Fruit fly (Drosophila melanogaster) whole organism, embryonic: Measurements from ENCODE around the gene alpha-Man-Ic.

Experiments
- Asciz ChIP-seq: fragments of 200-800 bp; sonication (Bioruptor generic); optimal IDR thresholded peaks from 2 replicates; lab custom pipeline; 2017; ENCODE audit warnings: missing biosample characterization, mild to moderate bottlenecking, missing genetic modification characterization, missing genetic modification reagents
- C15 ChIP-seq: fragments of 200-800 bp; sonication (Bioruptor generic); IDR thresholded peaks from 3 replicates; pipeline ENCODE4 v1.3.6; 2022; ENCODE audit warnings: missing biosample characterization, missing genetic modification characterization
- CG1024 ChIP-seq: fragments of 200-800 bp; sonication (Bioruptor generic); IDR thresholded peaks from 2 replicates; pipeline ENCODE4 v1.3.6; 2022; ENCODE audit warnings: missing biosample characterization, missing genetic modification characterization
- CG1233 ChIP-seq: fragments of 200-800 bp; sonication (Bioruptor generic); optimal IDR thresholded peaks from 4 replicates; lab custom pipeline; 2018; ENCODE audit warnings: missing biosample characterization, mild to moderate bottlenecking, missing genetic modification characterization
- CG13296 ChIP-seq: fragments of 200-800 bp; sonication (Bioruptor generic); optimal IDR thresholded peaks from 3 replicates; lab custom pipeline; 2018; ENCODE audit warnings: missing biosample characterization, mild to moderate bottlenecking, missing genetic modification characterization
- CG13424 ChIP-seq: fragments of 200-800 bp; sonication (Bioruptor generic); optimal IDR thresholded peaks from 2 replicates; lab custom pipeline; 2019; ENCODE audit warnings: missing biosample characterization, mild to moderate bottlenecking, missing genetic modification characterization, moderate library complexity
- CG1602 ChIP-seq: fragments of 200-800 bp; sonication (Bioruptor generic); optimal IDR thresholded peaks from 3 replicates; lab custom pipeline; 2016; ENCODE audit warnings: missing biosample characterization, missing genetic modification characterization
- CG17328 ChIP-seq: fragments of 200-800 bp; sonication (Bioruptor generic); IDR thresholded peaks from 2 replicates; pipeline ENCODE4 v1.3.6; 2022; ENCODE audit warnings: missing biosample characterization, missing genetic modification characterization
- CG1792 ChIP-seq: fragments of 200-800 bp; sonication (Bioruptor generic); optimal IDR thresholded peaks from 2 replicates; lab custom pipeline; 2016; ENCODE audit warnings: missing biosample characterization, missing genetic modification characterization
- CG2199 ChIP-seq: fragments of 200-800 bp; sonication (Bioruptor generic); IDR thresholded peaks from 3 replicates; pipeline ENCODE4 v1.3.6; 2022; ENCODE audit warnings: missing biosample characterization, missing genetic modification characterization
- CG2889 ChIP-seq: fragments of 200-800 bp; sonication (Bioruptor generic); IDR thresholded peaks from 3 replicates; pipeline ENCODE4 v1.3.6; 2022; ENCODE audit warnings: missing biosample characterization, missing genetic modification characterization
- CG31224 ChIP-seq: fragments of 200-800 bp; sonication (Bioruptor generic); IDR thresholded peaks from 2 replicates; pipeline ENCODE4 v1.3.6; 2022; ENCODE audit warnings: missing biosample characterization, missing genetic modification characterization
- CG3281 ChIP-seq: fragments of 200-800 bp; sonication (Bioruptor generic); optimal IDR thresholded peaks from 3 replicates; lab custom pipeline; 2017; ENCODE audit warnings: missing biosample characterization, mild to moderate bottlenecking, missing genetic modification characterization
- CG34376 ChIP-seq: fragments of 200-800 bp; sonication (Bioruptor generic); optimal IDR thresholded peaks from 2 replicates; lab custom pipeline; 2018; ENCODE audit warnings: missing biosample characterization, mild to moderate bottlenecking, missing genetic modification characterization
- CG4282 ChIP-seq: fragments of 200-800 bp; sonication (Bioruptor generic); optimal IDR thresholded peaks from 2 replicates; lab custom pipeline; 2016; ENCODE audit warnings: missing biosample characterization, missing genetic modification characterization
- CG8089 ChIP-seq: fragments of 200-800 bp; sonication (Bioruptor generic); optimal IDR thresholded peaks from 3 replicates; lab custom pipeline; 2016; ENCODE audit warnings: missing biosample characterization, missing genetic modification characterization
- CG8290 ChIP-seq, 3 experiments: fragments of 200-800 bp; sonication (Bioruptor generic); optimal IDR thresholded peaks; 2 replicates each; lab custom pipeline; 2016 to 2019; ENCODE audit warnings: missing biosample characterization in 3 of 3, missing genetic modification characterization in 3 of 3, mild to moderate bottlenecking in 2 of 3, moderate library complexity in 1 of 3
- CG9817 ChIP-seq: fragments of 200-800 bp; sonication (Bioruptor generic); optimal IDR thresholded peaks from 2 replicates; lab custom pipeline; 2018; ENCODE audit warnings: missing biosample characterization, mild to moderate bottlenecking, missing genetic modification characterization, moderate library complexity
- CG9876 ChIP-seq: fragments of 200-800 bp; sonication (Bioruptor generic); optimal IDR thresholded peaks from 2 replicates; lab custom pipeline; 2016; ENCODE audit warnings: missing biosample characterization, missing genetic modification characterization
- Deaf1 ChIP-seq: fragments of 200-800 bp; optimal IDR thresholded peaks from 3 replicates; lab custom pipeline; 2019; ENCODE audit warnings: missing biosample characterization, mild to moderate bottlenecking, missing genetic modification characterization, moderate library complexity
- Fer3 ChIP-seq: fragments of 200-800 bp; sonication (Bioruptor generic); optimal IDR thresholded peaks from 2 replicates; lab custom pipeline; 2018; ENCODE audit warnings: missing biosample characterization, mild to moderate bottlenecking, missing genetic modification characterization, moderate library complexity
- Meics ChIP-seq: fragments of 200-800 bp; sonication (Bioruptor generic); optimal IDR thresholded peaks from 2 replicates; lab custom pipeline; 2017; ENCODE audit warnings: missing biosample characterization, mild to moderate bottlenecking, missing genetic modification characterization
- Mes4 ChIP-seq: fragments of 200-800 bp; sonication (Bioruptor generic); optimal IDR thresholded peaks from 2 replicates; lab custom pipeline; 2016; ENCODE audit warnings: missing biosample characterization, missing genetic modification characterization
- Myb ChIP-seq: fragments of 200-800 bp; sonication (Bioruptor generic); optimal IDR thresholded peaks from 2 replicates; lab custom pipeline; 2016; ENCODE audit warnings: missing biosample characterization, missing genetic modification characterization
- Oaz ChIP-seq: fragments of 200-800 bp; sonication (Bioruptor generic); IDR thresholded peaks from 2 replicates; pipeline ENCODE4 v1.3.6; 2022; ENCODE audit warnings: missing biosample characterization, missing genetic modification characterization
- bab2 ChIP-seq: fragments of 200-800 bp; sonication (Bioruptor generic); optimal IDR thresholded peaks from 2 replicates; lab custom pipeline; 2016; ENCODE audit warnings: missing biosample characterization, missing genetic modification characterization
- bsh ChIP-seq, 2 experiments: fragments of 200-800 bp; sonication (Bioruptor generic); optimal IDR thresholded peaks; 2 replicates each; lab custom pipeline; 2017 to 2018; ENCODE audit warnings: mild to moderate bottlenecking in 2 of 2, missing biosample characterization in 2 of 2, missing genetic modification characterization in 2 of 2, moderate library complexity in 1 of 2
- cwo ChIP-seq: fragments of 200-800 bp; sonication (Bioruptor generic); optimal IDR thresholded peaks from 3 replicates; lab custom pipeline; 2017; ENCODE audit warnings: missing biosample characterization, missing genetic modification characterization, mild to moderate bottlenecking, moderate library complexity, missing genetic modification reagents
- dmrt99B ChIP-seq: fragments of 200-800 bp; sonication (Bioruptor generic); optimal IDR thresholded peaks from 2 replicates; lab custom pipeline; 2018; ENCODE audit warnings: missing biosample characterization, mild to moderate bottlenecking, missing genetic modification characterization, moderate library complexity
- emc ChIP-seq: fragments of 200-800 bp; sonication (Bioruptor generic); optimal IDR thresholded peaks from 2 replicates; lab custom pipeline; 2016; ENCODE audit warnings: missing biosample characterization, missing genetic modification characterization
- gsb-n ChIP-seq: fragments of 200-800 bp; sonication (Bioruptor generic); optimal IDR thresholded peaks from 3 replicates; lab custom pipeline; 2018; ENCODE audit warnings: missing biosample characterization, mild to moderate bottlenecking, missing genetic modification characterization
- hkb ChIP-seq, 2 experiments: fragments of 200-800 bp in 1 of 2; fragments of >200 bp in 1 of 2; sonication (Bioruptor generic) in 1 of 2; IDR thresholded peaks in 1 of 2; optimal IDR thresholded peaks in 1 of 2; 2 replicates each; pipeline versions ENCODE4 v1.3.6 to Lab custom; 2017 to 2022; ENCODE audit warnings: missing biosample characterization in 1 of 2, missing genetic modification characterization in 1 of 2
- ind ChIP-seq: fragments of 200-800 bp; sonication (Bioruptor generic); optimal IDR thresholded peaks from 3 replicates; lab custom pipeline; 2016; ENCODE audit warnings: missing biosample characterization, missing genetic modification characterization
- inv ChIP-seq: fragments of 200-800 bp; sonication (Bioruptor generic); IDR thresholded peaks from 2 replicates; pipeline ENCODE4 v1.3.6; 2022; ENCODE audit warnings: missing biosample characterization, missing genetic modification characterization; ENCODE audit not compliant: partially characterized antibody
- kay ChIP-seq: fragments of 200-800 bp; sonication (Bioruptor generic); optimal IDR thresholded peaks from 2 replicates; lab custom pipeline; 2016; ENCODE audit warnings: missing biosample characterization, missing genetic modification characterization
- lab ChIP-seq: fragments of 200-800 bp; sonication (Bioruptor generic); optimal IDR thresholded peaks from 3 replicates; lab custom pipeline; 2017; ENCODE audit warnings: missing biosample characterization, missing genetic modification characterization, mild to moderate bottlenecking, moderate library complexity, missing genetic modification reagents
- maf-S ChIP-seq: fragments of 200-800 bp; sonication (Bioruptor generic); optimal IDR thresholded peaks from 2 replicates; lab custom pipeline; 2016; ENCODE audit warnings: missing biosample characterization, missing genetic modification characterization
- otp ChIP-seq: fragments of 200-800 bp; sonication (Bioruptor generic); IDR thresholded peaks from 3 replicates; pipeline ENCODE4, ENCODE4 v1.3.6; 2022; ENCODE audit warnings: missing biosample characterization, missing genetic modification characterization
- pan ChIP-seq, 4 experiments: fragments of >200 bp in 3 of 4; fragments of 200-800 bp in 1 of 4; sonication (Bioruptor generic) in 1 of 4; optimal IDR thresholded peaks in 3 of 4; IDR thresholded peaks in 1 of 4; 2 replicates each; pipeline versions ENCODE4 v1.3.6 to Lab custom; 2017 to 2022; ENCODE audit warnings: missing biosample characterization in 2 of 4, missing genetic modification characterization in 2 of 4, mixed read lengths in 1 of 4
- pum ChIP-seq: fragments of 200-800 bp; sonication (Bioruptor generic); optimal IDR thresholded peaks from 2 replicates; lab custom pipeline; 2016; ENCODE audit warnings: missing biosample characterization, missing genetic modification characterization
- sim ChIP-seq: fragments of 200-800 bp; sonication (Bioruptor generic); IDR thresholded peaks from 2 replicates; pipeline ENCODE4 v1.3.6; 2022; ENCODE audit warnings: missing biosample characterization, missing genetic modification characterization
- sob ChIP-seq: fragments of 200-800 bp; sonication (Bioruptor generic); IDR thresholded peaks from 2 replicates; pipeline ENCODE4 v1.3.6; 2022; ENCODE audit warnings: missing biosample characterization, missing genetic modification characterization
- ssp ChIP-seq: fragments of 200-800 bp; sonication (Bioruptor generic); IDR thresholded peaks from 2 replicates; pipeline ENCODE4 v1.3.6; 2022; ENCODE audit warnings: missing biosample characterization, missing genetic modification characterization
- tio ChIP-seq: fragments of 200-800 bp; sonication (Bioruptor generic); optimal IDR thresholded peaks from 2 replicates; lab custom pipeline; 2017; ENCODE audit warnings: missing biosample characterization, missing genetic modification characterization, inconsistent platforms
- tll ChIP-seq, 2 experiments: fragments of 200-800 bp in 1 of 2; fragments of >200 bp in 1 of 2; sonication (Bioruptor generic) in 1 of 2; optimal IDR thresholded peaks; 2 replicates each; lab custom pipeline; 2017 to 2019; ENCODE audit warnings: missing biosample characterization in 2 of 2, missing genetic modification characterization in 2 of 2, mild to moderate bottlenecking in 1 of 2, moderate library complexity in 1 of 2
- trh ChIP-seq: fragments of 200-800 bp; sonication (Bioruptor generic); optimal IDR thresholded peaks from 2 replicates; lab custom pipeline; 2016; ENCODE audit warnings: missing biosample characterization, missing genetic modification characterization
- vvl ChIP-seq: fragments of 200-800 bp; sonication (Bioruptor generic); IDR thresholded peaks from 2 replicates; pipeline ENCODE4 v1.3.6; 2022; ENCODE audit warnings: missing biosample characterization, missing genetic modification characterization
- z ChIP-seq: fragments of 200-800 bp; sonication (Bioruptor generic); IDR thresholded peaks from 3 replicates; pipeline ENCODE4 v1.3.6; 2022; ENCODE audit warnings: missing biosample characterization, missing genetic modification characterization
- zfh1 ChIP-seq: fragments of 200-800 bp; sonication (Bioruptor generic); IDR thresholded peaks from 3 replicates; pipeline ENCODE4 v1.3.6; 2022; ENCODE audit warnings: missing biosample characterization, missing genetic modification characterization

Gene alpha-Man-Ic

dm6 chr3R:29891183-29891582 lies 39.0 kb downstream of the alpha-Man-Ic start (continued):
- TF ChIP-seq CG2889 (GFP tag; lab: Robert Waterston, UW) = no peak
- TF ChIP-seq emc (GFP tag; lab: Kevin White, UChicago) = no peak
- no peak for TF ChIP-seq CG9817 (tag; lab: Kevin White, UChicago)
- TF ChIP-seq ind (GFP tag; lab: Kevin White, UChicago) = no peak
- TF ChIP-seq Meics = peak; percentile 46
- TF ChIP-seq trh (GFP tag; lab: Kevin White, UChicago) = no peak
- 0 out of 3 replicates have a peak, but pooled peaks have one; percentile 27 for TF ChIP-seq otp (GFP tag; lab: Robert Waterston, UW)
- no peak for TF ChIP-seq pum
- peak; percentile 31 for TF ChIP-seq Deaf1
- no peak for TF ChIP-seq CG2199 (GFP tag; lab: Robert Waterston, UW)
- no peak for TF ChIP-seq Mes4 (GFP tag; lab: Kevin White, UChicago)
- no peak for TF ChIP-seq CG13424
- TF ChIP-seq sob (GFP tag; lab: Robert Waterston, UW) = peak; percentile 41; the same call in 1 of the 2 replicates
- no peak for TF ChIP-seq CG31224 (GFP tag; lab: Robert Waterston, UW)
- 0 out of 2 replicates have a peak, but pooled peaks have one; percentile 7 for TF ChIP-seq Oaz (GFP tag; lab: Robert Waterston, UW)
- no peak for TF ChIP-seq tio (GFP tag; lab: Kevin White, UChicago)
- no peak for TF ChIP-seq Myb (GFP tag; lab: Kevin White, UChicago)
- TF ChIP-seq CG13296 (GFP tag; lab: Kevin White, UChicago) = peak; percentile 49
- no peak for TF ChIP-seq CG4282 (GFP tag; lab: Kevin White, UChicago)
- TF ChIP-seq maf-S (GFP tag; lab: Kevin White, UChicago) = no peak
- TF ChIP-seq CG17328 (GFP tag; lab: Robert Waterston, UW) = no peak
- TF ChIP-seq CG1602 (GFP tag; lab: Kevin White, UChicago) = no peak
- peak; percentile 56 for TF ChIP-seq CG3281 (GFP tag; lab: Kevin White, UChicago)
- no peak for TF ChIP-seq hkb (optimal IDR thresholded peaks at IDR 0.05; lab: Kevin White, UChicago)
- TF ChIP-seq hkb (GFP tag; IDR thresholded peaks at IDR 0.05; lab: Robert Waterston, UW) = 0 out of 2 replicates have a peak, but pooled peaks have one; percentile 14
- peak; percentile 6 for TF ChIP-seq CG8290 (GFP tag; optimal IDR thresholded peaks at IDR 0.05; lab: Kevin White, UChicago)
- peak in 1 of 2 experiments; percentile 77 for TF ChIP-seq CG8290 (tag; optimal IDR thresholded peaks at IDR 0.05; lab: Kevin White, UChicago)
- no peak for TF ChIP-seq gsb-n (tag; lab: Kevin White, UChicago)
- TF ChIP-seq CG1024 (GFP tag; lab: Robert Waterston, UW) = no peak
- no peak for TF ChIP-seq Asciz (GFP tag; lab: Kevin White, UChicago)
- peak; percentile 80 for TF ChIP-seq lab (GFP tag; lab: Kevin White, UChicago)
- TF ChIP-seq CG34376 (GFP tag; lab: Kevin White, UChicago) = no peak
- TF ChIP-seq Fer3 (tag; lab: Kevin White, UChicago) = peak; percentile 48
- TF ChIP-seq ssp (GFP tag; lab: Robert Waterston, UW) = no peak
- TF ChIP-seq CG1233 (GFP tag; lab: Kevin White, UChicago) = peak; percentile 2
- no peak for TF ChIP-seq sim (GFP tag; lab: Robert Waterston, UW)
- peak; percentile 18 for TF ChIP-seq dmrt99B (tag; lab: Kevin White, UChicago)
- no peak for TF ChIP-seq inv (GFP tag; lab: Robert Waterston, UW)
- peak in 1 of 2 experiments; percentile 38 for TF ChIP-seq bsh (GFP tag; optimal IDR thresholded peaks at IDR 0.05; lab: Kevin White, UChicago)
- TF ChIP-seq pan (optimal IDR thresholded peaks at IDR 0.05; lab: Kevin White, UChicago) = no peak
- no peak for TF ChIP-seq pan (GFP tag; optimal IDR thresholded peaks at IDR 0.05 in 1 of 2, IDR thresholded peaks at IDR 0.05 in 1 of 2)
- no peak for TF ChIP-seq CG1792
- no peak for TF ChIP-seq CG9876 (GFP tag; lab: Kevin White, UChicago)
- peak in 1 of 2 experiments; percentile 3 for TF ChIP-seq tll (GFP tag; optimal IDR thresholded peaks at IDR 0.05; lab: Kevin White, UChicago)
- TF ChIP-seq kay (GFP tag; lab: Kevin White, UChicago) = no peak
- TF ChIP-seq z = no peak
- TF ChIP-seq vvl (GFP tag; lab: Robert Waterston, UW) = peak; percentile 31; the same call in 1 of the 2 replicates
- TF ChIP-seq CG8089 = no peak
- TF ChIP-seq bab2 = peak; percentile 7
- TF ChIP-seq C15 (GFP tag; lab: Robert Waterston, UW) = peak; percentile 15; the same call in 1 of the 3 replicates
- no peak for TF ChIP-seq zfh1
- TF ChIP-seq cwo (GFP tag; lab: Kevin White, UChicago) = peak; percentile 11
